Worm (Caenorhabditis elegans) whole organism, L2 larva: ENCODE results near the gene F47D12.6.

ENCODE experiments used
- C34F6.9 ChIP-seq: fragments of 150-350 bp; optimal IDR thresholded peaks from 2 replicates; lab custom pipeline; 2014; ENCODE audit warnings: missing biosample characterization, missing genetic modification characterization
- F13H6.1 ChIP-seq: sonication (generic microtip); optimal IDR thresholded peaks from 2 replicates; lab custom pipeline; 2016; ENCODE audit warnings: missing genetic modification characterization, missing compliant biosample characterization
- R02D3.7 ChIP-seq: fragments of 150-350 bp; optimal IDR thresholded peaks from 2 replicates; lab custom pipeline; 2014; ENCODE audit warnings: missing biosample characterization, missing genetic modification characterization
- Y55F3AM.14 ChIP-seq: fragments of 200-800 bp; sonication (Bioruptor generic); optimal IDR thresholded peaks from 2 replicates; lab custom pipeline; 2018; ENCODE audit warnings: mild to moderate bottlenecking, missing genetic modification characterization, missing compliant biosample characterization
- ZK546.5 ChIP-seq: sonication (generic microtip); optimal IDR thresholded peaks from 2 replicates; lab custom pipeline; 2017; ENCODE audit warnings: missing biosample characterization, missing genetic modification characterization
- aly-2 ChIP-seq: fragments of 150-350 bp; optimal IDR thresholded peaks from 2 replicates; lab custom pipeline; 2014; ENCODE audit warnings: missing biosample characterization, missing genetic modification characterization
- ama-1 ChIP-seq: fragments of 150-350 bp; optimal IDR thresholded peaks from 2 replicates; lab custom pipeline; 2018; ENCODE audit warnings: inconsistent platforms
- blmp-1 ChIP-seq: sonication (generic microtip); optimal IDR thresholded peaks from 2 replicates; lab custom pipeline; 2017; ENCODE audit warnings: missing genetic modification characterization, mild to moderate bottlenecking, missing compliant biosample characterization, antibody characterized with exemption, moderate library complexity; ENCODE audit not compliant: insufficient read depth
- ceh-16 ChIP-seq: fragments of 150-350 bp; optimal IDR thresholded peaks from 2 replicates; lab custom pipeline; 2014; ENCODE audit warnings: missing biosample characterization, missing genetic modification characterization
- ceh-82 ChIP-seq: fragments of 150-350 bp; optimal IDR thresholded peaks from 2 replicates; lab custom pipeline; 2014; ENCODE audit warnings: missing biosample characterization, missing genetic modification characterization
- crh-2 ChIP-seq: sonication (generic microtip); optimal IDR thresholded peaks from 2 replicates; lab custom pipeline; 2017; ENCODE audit warnings: missing biosample characterization, missing genetic modification characterization
- dmd-4 ChIP-seq: sonication (generic microtip); optimal IDR thresholded peaks from 2 replicates; lab custom pipeline; 2017; ENCODE audit warnings: missing biosample characterization, missing genetic modification characterization
- egl-27 ChIP-seq: sonication (generic microtip); optimal IDR thresholded peaks from 3 replicates; lab custom pipeline; 2017; ENCODE audit warnings: missing biosample characterization, missing genetic modification reagents, missing genetic modification characterization
- elt-1 ChIP-seq: fragments of 150-350 bp; optimal IDR thresholded peaks from 2 replicates; lab custom pipeline; 2014; ENCODE audit warnings: missing biosample characterization, missing genetic modification characterization
- gmeb-1 ChIP-seq: fragments of 150-350 bp; optimal IDR thresholded peaks from 2 replicates; lab custom pipeline; 2014; ENCODE audit warnings: missing biosample characterization, missing genetic modification characterization
- lin-39 ChIP-seq: fragments of 150-350 bp; optimal IDR thresholded peaks from 2 replicates; lab custom pipeline; 2014; ENCODE audit warnings: missing biosample characterization, missing genetic modification reagents, missing genetic modification characterization
- lsy-2 ChIP-seq, 2 experiments: fragments of 150-350 bp in 1 of 2; sonication (generic microtip) in 1 of 2; optimal IDR thresholded peaks; 2 replicates each; lab custom pipeline; 2014 to 2017; ENCODE audit warnings: missing biosample characterization in 2 of 2, missing genetic modification characterization in 2 of 2
- mab-5 ChIP-seq: fragments of 150-350 bp; optimal IDR thresholded peaks from 2 replicates; lab custom pipeline; 2014; ENCODE audit warnings: missing biosample characterization, missing genetic modification characterization
- mdl-1 ChIP-seq, 2 experiments: fragments of 150-350 bp in 1 of 2; sonication (generic microtip) in 1 of 2; optimal IDR thresholded peaks; 2 replicates each; lab custom pipeline; 2017; ENCODE audit warnings: missing biosample characterization in 2 of 2, missing genetic modification characterization in 2 of 2
- nhr-10 ChIP-seq: sonication (generic microtip); optimal IDR thresholded peaks from 2 replicates; lab custom pipeline; 2017; ENCODE audit warnings: missing biosample characterization, missing genetic modification characterization
- nhr-11 ChIP-seq: fragments of 150-350 bp; optimal IDR thresholded peaks from 2 replicates; lab custom pipeline; 2014; ENCODE audit warnings: missing biosample characterization, missing genetic modification characterization
- nhr-129 ChIP-seq: fragments of 150-350 bp; optimal IDR thresholded peaks from 2 replicates; lab custom pipeline; 2014; ENCODE audit warnings: missing biosample characterization, missing genetic modification characterization
- nhr-21 ChIP-seq: fragments of 150-350 bp; optimal IDR thresholded peaks from 2 replicates; lab custom pipeline; 2014; ENCODE audit warnings: missing biosample characterization, missing genetic modification characterization
- nhr-25 ChIP-seq: fragments of 150-350 bp; sonication (generic microtip); optimal IDR thresholded peaks from 3 replicates; lab custom pipeline; 2014; ENCODE audit warnings: missing biosample characterization, missing genetic modification characterization
- nhr-6 ChIP-seq: fragments of 150-350 bp; optimal IDR thresholded peaks from 2 replicates; lab custom pipeline; 2014; ENCODE audit warnings: missing biosample characterization, missing genetic modification characterization
- skn-1 ChIP-seq: sonication (generic microtip); optimal IDR thresholded peaks from 2 replicates; lab custom pipeline; 2017; ENCODE audit warnings: missing biosample characterization, missing genetic modification characterization
- sma-3 ChIP-seq: sonication (generic microtip); optimal IDR thresholded peaks from 2 replicates; lab custom pipeline; 2016; ENCODE audit warnings: missing genetic modification reagents, missing genetic modification characterization, missing compliant biosample characterization
- sma-9 ChIP-seq, 2 experiments: fragments of 150-350 bp in 1 of 2; sonication (generic microtip) in 1 of 2; optimal IDR thresholded peaks; 2 replicates each; lab custom pipeline; 2014 to 2016; ENCODE audit warnings: missing genetic modification characterization in 2 of 2, mild to moderate bottlenecking in 1 of 2, missing biosample characterization in 1 of 2, missing compliant biosample characterization in 1 of 2, missing genetic modification reagents in 1 of 2, moderate library complexity in 1 of 2
- unc-39 ChIP-seq: fragments of 150-350 bp; optimal IDR thresholded peaks from 2 replicates; lab custom pipeline; 2014; ENCODE audit warnings: missing biosample characterization, missing genetic modification characterization
- unc-55 ChIP-seq: fragments of 150-350 bp; sonication (generic microtip); optimal IDR thresholded peaks from 3 replicates; lab custom pipeline; 2014; ENCODE audit warnings: missing biosample characterization, missing genetic modification reagents, missing genetic modification characterization
- unc-62 ChIP-seq: fragments of 150-350 bp; optimal IDR thresholded peaks from 2 replicates; lab custom pipeline; 2014; ENCODE audit warnings: missing biosample characterization, missing genetic modification reagents, missing genetic modification characterization
- ztf-1 ChIP-seq: fragments of 200-800 bp; sonication (Bioruptor generic); conservative IDR thresholded peaks from 2 replicates; pipeline ENCODE4 v1.3.6; 2022; ENCODE audit warnings: missing genetic modification characterization, missing compliant biosample characterization
- ztf-4 ChIP-seq: fragments of 150-350 bp; optimal IDR thresholded peaks from 2 replicates; lab custom pipeline; 2014; ENCODE audit warnings: missing biosample characterization, missing genetic modification characterization

The F47D12.6 gene

DNA sequence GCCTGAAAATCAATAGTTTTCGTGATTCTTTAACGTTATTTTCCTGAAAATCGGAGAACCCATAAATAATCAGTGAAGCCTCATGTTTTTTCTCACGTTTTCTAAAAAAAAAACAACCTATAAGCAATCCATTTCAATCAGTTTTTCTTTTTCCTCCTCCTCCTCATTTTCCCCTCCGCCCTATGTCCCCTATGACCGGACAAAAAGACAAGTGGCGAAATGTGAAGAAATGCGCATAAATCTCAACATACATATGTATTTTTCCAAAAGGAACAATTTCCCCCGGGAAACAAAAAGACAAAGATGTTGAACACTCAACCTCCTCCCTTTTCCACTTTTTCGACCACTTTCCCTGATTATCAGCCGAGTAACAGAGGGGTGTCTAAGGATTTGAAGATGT lies 28.4 kb upstream of the F47D12.6 start:
- TF ChIP-seq nhr-11 (tag; lab: Kevin White, UChicago) (no peak), sma-3 (GFP tag; lab: Kevin White, UChicago) (no peak), aly-2 (no peak), gmeb-1 (no peak), sma-9 (GFP tag; optimal IDR thresholded peaks at IDR 0.05; lab: Kevin White, UChicago) (no peak), sma-9 (tag; optimal IDR thresholded peaks at IDR 0.05; lab: Kevin White, UChicago) (no peak), ztf-1 (GFP tag; lab: Robert Waterston, UW) (no peak), nhr-21 (tag; lab: Kevin White, UChicago) (no peak), unc-39 (tag; lab: Kevin White, UChicago) (no peak)

DNA sequence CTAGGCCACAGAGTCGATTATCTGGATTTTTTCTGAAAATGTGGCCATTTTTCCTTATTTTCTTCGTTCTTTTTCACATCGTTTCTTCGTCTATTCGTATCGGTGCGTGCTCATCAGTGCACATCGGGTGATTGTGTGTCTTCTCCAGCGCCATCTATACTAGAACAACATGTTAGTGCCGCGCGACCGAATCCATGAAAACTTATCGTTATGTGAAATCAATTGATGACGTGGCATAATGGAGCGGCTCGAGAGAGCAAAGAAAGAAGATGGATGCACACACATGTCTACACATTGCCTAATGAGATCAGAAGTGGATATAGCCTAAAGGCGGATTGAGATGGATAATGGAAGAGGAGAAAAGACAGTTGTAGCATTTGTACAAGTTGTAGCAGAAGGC lies 25.1 kb upstream of the F47D12.6 start:
- TF ChIP-seq elt-1 (tag; lab: Kevin White, UChicago), result no peak
- TF ChIP-seq crh-2, result peak; percentile 35

DNA sequence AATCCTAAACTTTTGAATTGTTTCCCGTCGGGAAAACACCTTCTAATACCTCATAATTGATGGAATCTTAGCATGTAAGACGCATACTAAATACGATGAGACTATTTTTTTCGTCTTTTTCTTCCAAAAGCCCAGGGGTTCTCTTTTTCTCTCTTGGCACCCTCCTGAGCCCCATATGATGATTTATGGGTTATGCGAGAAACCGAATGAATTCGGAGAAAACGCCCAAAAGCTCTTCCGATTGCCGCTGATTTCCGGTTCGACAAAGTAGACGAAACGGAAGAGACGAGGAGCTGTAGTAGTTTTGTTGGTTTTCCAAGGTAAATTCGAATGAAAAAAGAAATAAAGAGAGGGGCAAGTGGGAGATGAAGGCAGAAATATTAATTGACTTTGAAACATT lies 24.4 kb upstream of the F47D12.6 start:
- TF ChIP-seq skn-1 (tag; lab: Kevin White, UChicago) (no peak), unc-55 (GFP tag; lab: Kevin White, UChicago) (peak; percentile 53), nhr-10 (tag; lab: Kevin White, UChicago) (no peak), aly-2 (no peak), lin-39 (no peak), ZK546.5 (tag; lab: Kevin White, UChicago) (no peak), R02D3.7 (tag; lab: Kevin White, UChicago) (no peak), unc-62 (GFP tag; lab: Kevin White, UChicago) (no peak), mab-5 (tag; lab: Kevin White, UChicago) (peak; percentile 90)

DNA sequence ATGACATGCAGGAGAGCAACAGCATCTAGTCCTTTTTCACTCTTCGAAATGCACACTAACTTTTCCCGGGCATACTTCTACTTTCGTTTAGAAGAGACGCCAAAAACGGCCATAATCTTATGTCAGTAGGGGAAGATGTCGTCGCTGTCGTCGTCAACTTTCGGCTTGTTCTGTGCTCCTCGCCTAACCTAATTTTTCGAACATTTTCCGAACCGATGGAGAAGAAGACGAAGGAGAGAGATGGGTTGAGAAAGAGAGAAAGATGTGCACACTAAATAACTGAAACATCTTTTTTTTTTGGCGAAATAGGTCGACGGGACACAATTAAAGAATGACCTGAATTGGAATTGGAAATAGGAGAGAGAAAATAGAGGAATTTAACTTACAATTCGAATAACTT lies 23.3 kb upstream of the F47D12.6 start:
- no peak for TF ChIP-seq mab-5 (tag; lab: Kevin White, UChicago)
- TF ChIP-seq lsy-2 (tag; optimal IDR thresholded peaks at IDR 0.05; lab: Kevin White, UChicago), result no peak
- TF ChIP-seq C34F6.9 (tag; lab: Kevin White, UChicago), result peak; percentile 2
- TF ChIP-seq skn-1 (tag; lab: Kevin White, UChicago), result no peak
- TF ChIP-seq F13H6.1 (tag; lab: Kevin White, UChicago), result no peak
- no peak for TF ChIP-seq ceh-16 (tag; lab: Kevin White, UChicago)

DNA sequence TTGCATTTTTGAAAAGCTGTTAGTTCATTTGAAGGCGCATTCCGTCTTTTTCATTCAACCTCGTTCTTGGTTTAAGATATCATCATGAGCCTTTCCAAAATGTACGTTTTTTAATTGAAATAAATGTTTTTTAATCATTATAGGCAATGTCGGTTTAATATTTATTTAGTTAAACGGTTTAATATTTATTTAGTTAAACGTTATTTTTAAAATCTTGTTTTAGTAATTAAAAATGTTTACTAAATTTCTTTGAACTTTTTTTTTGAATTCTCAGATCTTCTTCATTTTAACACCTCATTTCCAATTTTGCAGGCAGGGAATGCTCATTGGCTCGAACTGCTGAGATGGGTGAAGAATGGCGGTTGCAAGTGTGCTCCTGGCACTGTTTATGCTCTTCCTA lies 22.0 kb upstream of the F47D12.6 start, which contains the start of gene gar-2:
gar-2 (plus strand) TSS at position 301 of the 400 bp plus-strand sequence.
- TF ChIP-seq nhr-6 (tag; lab: Kevin White, UChicago) (no peak), Y55F3AM.14 (GFP tag; lab: Kevin White, UChicago) (no peak)

DNA sequence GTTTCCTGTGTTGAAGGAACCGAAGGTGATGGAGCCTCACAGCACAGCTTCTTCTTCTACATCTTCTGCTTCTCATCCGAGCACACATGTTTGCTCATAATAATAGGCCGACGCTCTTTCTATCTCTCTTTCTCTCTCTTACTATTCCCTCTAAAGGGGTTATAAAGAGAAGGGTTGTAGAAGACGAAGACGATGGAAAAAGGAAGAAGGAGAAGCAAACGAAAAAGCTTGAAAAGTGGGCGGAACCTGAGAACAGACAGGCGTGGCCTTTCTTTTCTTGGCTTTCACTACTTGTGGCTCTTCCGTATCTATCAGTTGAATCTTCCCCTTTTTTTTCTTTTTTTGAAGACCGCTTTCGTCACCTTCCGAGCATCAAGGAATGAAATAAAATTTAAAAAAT lies 20.7 kb upstream of the F47D12.6 start:
- no peak for TF ChIP-seq sma-9 (GFP tag; optimal IDR thresholded peaks at IDR 0.05; lab: Kevin White, UChicago)
- no peak for TF ChIP-seq sma-9 (tag; optimal IDR thresholded peaks at IDR 0.05; lab: Kevin White, UChicago)
- no peak for TF ChIP-seq ceh-82 (tag; lab: Kevin White, UChicago)
- peak; percentile 28 for TF ChIP-seq nhr-129
- TF ChIP-seq nhr-10 (tag; lab: Kevin White, UChicago), result no peak
- peak; percentile 33 for TF ChIP-seq unc-55 (GFP tag; lab: Kevin White, UChicago)
- TF ChIP-seq ztf-4 (tag; lab: Kevin White, UChicago), result no peak
- TF ChIP-seq lsy-2 (tag; optimal IDR thresholded peaks at IDR 0.05; lab: Kevin White, UChicago), result peak in 1 of 2 experiments; percentile 8
- TF ChIP-seq dmd-4 (tag; lab: Kevin White, UChicago), result no peak
- no peak for TF ChIP-seq unc-62 (GFP tag; lab: Kevin White, UChicago)
- TF ChIP-seq F13H6.1 (tag; lab: Kevin White, UChicago), result no peak
- no peak for TF ChIP-seq nhr-11 (tag; lab: Kevin White, UChicago)
- no peak for TF ChIP-seq ama-1 (lab: Kevin White, UChicago)
- TF ChIP-seq egl-27 (tag; lab: Kevin White, UChicago), result no peak
- TF ChIP-seq nhr-25, result no peak
- TF ChIP-seq mdl-1 (tag; optimal IDR thresholded peaks at IDR 0.05; lab: Kevin White, UChicago), result no peak
- TF ChIP-seq C34F6.9 (tag; lab: Kevin White, UChicago), result peak; percentile 36
- TF ChIP-seq blmp-1 (tag; lab: Kevin White, UChicago), result no peak
